Fruit fly (Drosophila melanogaster) whole organism, adult: ENCODE data around the gene Rbp9.

ENCODE experiments used
- CG11617 ChIP-seq: fragments of 200-800 bp; sonication (Bioruptor generic); optimal IDR thresholded peaks from 2 replicates; lab custom pipeline; 2017; ENCODE audit warnings: mild to moderate bottlenecking, missing biosample characterization, missing genetic modification reagents, missing genetic modification characterization
- CG12768 ChIP-seq: fragments of 200-800 bp; sonication (Bioruptor generic); optimal IDR thresholded peaks from 2 replicates; lab custom pipeline; 2017; ENCODE audit warnings: missing biosample characterization, missing genetic modification characterization, mild to moderate bottlenecking, moderate library complexity, missing genetic modification reagents
- CG1620 ChIP-seq: fragments of 200-800 bp; sonication (Bioruptor generic); optimal IDR thresholded peaks from 2 replicates; lab custom pipeline; 2016; ENCODE audit warnings: missing biosample characterization, missing genetic modification characterization
- CG5204 ChIP-seq: fragments of 200-800 bp; sonication (Bioruptor generic); optimal IDR thresholded peaks from 2 replicates; lab custom pipeline; 2016; ENCODE audit warnings: missing biosample characterization, missing genetic modification characterization
- CG7101 ChIP-seq: fragments of 200-800 bp; sonication (Bioruptor generic); optimal IDR thresholded peaks from 2 replicates; lab custom pipeline; 2018; ENCODE audit warnings: missing biosample characterization, mild to moderate bottlenecking, missing genetic modification characterization, moderate library complexity
- Clk ChIP-seq: fragments of 200-800 bp; sonication (Bioruptor generic); optimal IDR thresholded peaks from 2 replicates; lab custom pipeline; 2017; ENCODE audit warnings: missing biosample characterization, missing genetic modification characterization
- cnc ChIP-seq, 2 experiments: fragments of >200 bp; optimal IDR thresholded peaks; 2 replicates each; lab custom pipeline; 2017
- kay ChIP-seq: fragments of 200-800 bp; sonication (Bioruptor generic); peaks from one replicate; lab custom pipeline; 2016; ENCODE audit warnings: missing biosample characterization, missing genetic modification characterization, borderline replicate concordance
- ovo ChIP-seq: fragments of 200-800 bp; sonication (Bioruptor generic); optimal IDR thresholded peaks from 2 replicates; lab custom pipeline; 2016; ENCODE audit warnings: missing biosample characterization, missing genetic modification characterization

DNA sequence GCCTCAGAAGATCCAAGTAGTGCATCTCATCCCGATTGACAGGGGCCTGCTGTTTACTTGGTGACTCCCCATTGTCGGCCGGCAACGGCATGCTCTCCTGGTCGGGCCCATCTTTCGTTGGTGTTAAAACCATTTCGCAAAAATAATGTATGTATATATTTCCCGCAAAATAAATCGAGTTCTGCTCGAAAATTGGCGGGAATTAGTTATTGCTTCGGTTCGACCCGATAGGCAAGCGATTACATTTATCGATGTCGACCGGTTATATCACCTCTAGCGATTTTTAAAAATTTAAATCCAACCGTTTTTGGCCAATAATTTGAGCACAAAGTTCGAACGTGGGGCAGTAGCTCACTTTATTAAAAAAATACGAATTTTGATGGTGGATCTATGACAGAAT, 14.9 kb downstream of the Rbp9 start, which contains the start of gene Ts:
- TF ChIP-seq CG12768 (GFP tag; lab: Kevin White, UChicago) (no peak), CG1620 (GFP tag; lab: Kevin White, UChicago) (no peak), kay (GFP tag; lab: Kevin White, UChicago) (no peak), CG7101 (no peak), CG5204 (no peak), ovo (no peak), CG11617 (no peak), cnc (optimal IDR thresholded peaks at IDR 0.05; lab: Kevin White, UChicago) (no peak), Clk (no peak)
